Worm (Caenorhabditis elegans) whole organism, midembryonic: Measurements from ENCODE around the gene efl-3.

ENCODE experiments used
- T22C8.4 ChIP-seq: fragments of 200-800 bp; sonication (Bioruptor generic); IDR thresholded peaks from 2 replicates; pipeline ENCODE4 v1.3.6; 2022; ENCODE audit warnings: missing genetic modification characterization, missing compliant biosample characterization
- cog-1 ChIP-seq: sonication (generic microtip); optimal IDR thresholded peaks from 2 replicates; lab custom pipeline; 2016; ENCODE audit warnings: missing genetic modification characterization, missing compliant biosample characterization
- flt-1 ChIP-seq: fragments of 200-800 bp; sonication (Bioruptor generic); IDR thresholded peaks from 2 replicates; pipeline ENCODE4 v1.3.6; 2022; ENCODE audit warnings: missing genetic modification characterization, missing compliant biosample characterization
- klf-2 ChIP-seq: fragments of 200-800 bp; sonication (Bioruptor generic); conservative IDR thresholded peaks from 2 replicates; pipeline ENCODE4 v1.3.6; 2022; ENCODE audit warnings: missing genetic modification reagents, missing genetic modification characterization, missing compliant biosample characterization
- med-1 ChIP-seq: sonication (generic microtip); optimal IDR thresholded peaks from 2 replicates; lab custom pipeline; 2017; ENCODE audit warnings: missing genetic modification characterization, mild to moderate bottlenecking, missing compliant biosample characterization, antibody characterized with exemption, missing genetic modification reagents; ENCODE audit not compliant: insufficient read depth
- ref-1 ChIP-seq: fragments of 200-800 bp; sonication (Bioruptor generic); conservative IDR thresholded peaks from 2 replicates; pipeline ENCODE4 v1.3.6; 2022; ENCODE audit warnings: missing genetic modification reagents, missing genetic modification characterization, missing compliant biosample characterization
- tab-1 ChIP-seq: fragments of 200-800 bp; sonication (Bioruptor generic); IDR thresholded peaks from 2 replicates; pipeline ENCODE4 v1.3.6; 2022; ENCODE audit warnings: missing genetic modification characterization, missing compliant biosample characterization
- ztf-23 ChIP-seq: fragments of 200-800 bp; sonication (Bioruptor generic); IDR thresholded peaks from 2 replicates; pipeline ENCODE4 v1.3.6; 2022; ENCODE audit warnings: missing genetic modification reagents, missing genetic modification characterization, missing compliant biosample characterization
- ztf-29 ChIP-seq: fragments of 200-800 bp; sonication (Bioruptor generic); IDR thresholded peaks from 2 replicates; pipeline ENCODE4 v1.3.6; 2022; ENCODE audit warnings: missing genetic modification reagents, missing genetic modification characterization, missing compliant biosample characterization

The efl-3 gene

ce11 chrII:8388001-8388513, 24.4 kb upstream of the efl-3 start, which contains the start of gene drd-1:
Gene drd-1, plus strand, starts transcription at chrII:8388051.
- TF ChIP-seq klf-2 (GFP tag; lab: Robert Waterston, UW), result no peak
- TF ChIP-seq med-1 (GFP tag; lab: Kevin White, UChicago), result no peak
- TF ChIP-seq ztf-23, result no peak
- TF ChIP-seq T22C8.4 (GFP tag; lab: Robert Waterston, UW), result no peak
- no peak for TF ChIP-seq ztf-29 (GFP tag; lab: Robert Waterston, UW)
- no peak for TF ChIP-seq ref-1 (GFP tag; lab: Robert Waterston, UW)
- no peak for TF ChIP-seq cog-1 (tag; lab: Kevin White, UChicago)
- no peak for TF ChIP-seq tab-1 (GFP tag; lab: Robert Waterston, UW)
- TF ChIP-seq flt-1 (GFP tag; lab: Robert Waterston, UW), result no peak

DNA sequence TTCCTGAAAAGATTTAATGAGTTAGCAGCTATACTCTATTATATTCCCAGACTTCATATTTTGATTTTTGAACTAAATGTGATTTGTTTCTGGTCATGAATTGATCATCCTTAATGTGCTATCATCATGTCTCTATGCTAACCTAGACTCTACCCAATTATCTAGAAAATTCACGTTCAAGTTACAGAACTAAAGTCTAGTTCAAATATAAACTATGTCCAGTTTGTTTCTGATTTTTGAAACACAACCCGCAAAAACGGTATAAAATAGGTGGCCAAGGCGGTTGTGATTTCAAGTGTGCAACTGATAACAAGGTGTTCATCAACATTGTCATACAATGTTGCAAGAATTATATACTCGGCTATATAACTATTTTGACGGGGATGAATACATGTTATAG, 21.7 kb upstream of the efl-3 start, which contains the start of gene F49E12.10:
TSS of gene F49E12.10 (plus strand) at position 301 of the 400 bp plus-strand sequence.
- no peak for TF ChIP-seq tab-1 (GFP tag; lab: Robert Waterston, UW)
- no peak for TF ChIP-seq ztf-23
- TF ChIP-seq T22C8.4 (GFP tag; lab: Robert Waterston, UW), result no peak
- no peak for TF ChIP-seq med-1 (GFP tag; lab: Kevin White, UChicago)
- no peak for TF ChIP-seq flt-1 (GFP tag; lab: Robert Waterston, UW)
- no peak for TF ChIP-seq ztf-29 (GFP tag; lab: Robert Waterston, UW)
- no peak for TF ChIP-seq cog-1 (tag; lab: Kevin White, UChicago)
- TF ChIP-seq klf-2 (GFP tag; lab: Robert Waterston, UW), result no peak
- no peak for TF ChIP-seq ref-1 (GFP tag; lab: Robert Waterston, UW)

DNA sequence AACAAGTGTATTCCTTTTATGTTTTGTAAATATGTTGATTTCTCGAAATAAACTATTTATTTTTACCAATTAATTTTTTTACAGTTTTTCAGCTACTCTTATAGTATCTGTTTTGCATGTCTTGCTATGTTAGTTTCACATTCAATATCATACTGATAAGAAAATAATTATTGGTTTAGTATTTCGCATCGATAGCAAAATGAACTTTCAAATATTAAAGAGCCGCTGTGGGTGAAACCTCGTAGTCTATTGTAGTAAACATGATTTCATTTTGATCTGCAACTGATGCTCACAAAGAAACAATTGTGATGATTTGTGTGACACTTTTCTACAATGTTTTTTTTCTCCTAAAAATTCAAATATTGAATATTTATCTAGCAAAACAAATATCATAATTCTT, 20.3 kb upstream of the efl-3 start:
- TF ChIP-seq ztf-29 (GFP tag; lab: Robert Waterston, UW) (no peak), flt-1 (GFP tag; lab: Robert Waterston, UW) (no peak), med-1 (GFP tag; lab: Kevin White, UChicago) (no peak), T22C8.4 (GFP tag; lab: Robert Waterston, UW) (no peak), tab-1 (GFP tag; lab: Robert Waterston, UW) (no peak), ref-1 (GFP tag; lab: Robert Waterston, UW) (no peak), ztf-23 (no peak), klf-2 (GFP tag; lab: Robert Waterston, UW) (no peak), cog-1 (tag; lab: Kevin White, UChicago) (no peak)

ce11 chrII:8394205-8394604, 18.3 kb upstream of the efl-3 start, which contains the start of gene F49E12.8:
Gene F49E12.8, minus strand, starts transcription at chrII:8394305.
- TF ChIP-seq ztf-23 (no peak), med-1 (GFP tag; lab: Kevin White, UChicago) (no peak), flt-1 (GFP tag; lab: Robert Waterston, UW) (no peak), T22C8.4 (GFP tag; lab: Robert Waterston, UW) (no peak), tab-1 (GFP tag; lab: Robert Waterston, UW) (no peak), klf-2 (GFP tag; lab: Robert Waterston, UW) (no peak), ztf-29 (GFP tag; lab: Robert Waterston, UW) (no peak), cog-1 (tag; lab: Kevin White, UChicago) (no peak), ref-1 (GFP tag; lab: Robert Waterston, UW) (no peak)

ce11 chrII:8396041-8396440, 16.4 kb upstream of the efl-3 start, which contains the start of gene F49E12.7:
Gene F49E12.7, minus strand, starts transcription at chrII:8396141.
- TF ChIP-seq tab-1 (GFP tag; lab: Robert Waterston, UW), result no peak

- no peak for TF ChIP-seq klf-2 (GFP tag; lab: Robert Waterston, UW)
- no peak for TF ChIP-seq tab-1 (GFP tag; lab: Robert Waterston, UW)
Observed at ce11 chrII:8399064-8399463, 13.4 kb upstream of the efl-3 start, which contains the start of gene dod-23. Gene dod-23, minus strand, starts transcription at chrII:8399164.

- no peak for TF ChIP-seq cog-1 (tag; lab: Kevin White, UChicago)
- no peak for TF ChIP-seq ztf-23
- no peak for TF ChIP-seq tab-1 (GFP tag; lab: Robert Waterston, UW)
- no peak for TF ChIP-seq med-1 (GFP tag; lab: Kevin White, UChicago)
- TF ChIP-seq T22C8.4 (GFP tag; lab: Robert Waterston, UW), result no peak
- TF ChIP-seq ref-1 (GFP tag; lab: Robert Waterston, UW), result no peak
Observed at ce11 chrII:8399997-8400396, 12.5 kb upstream of the efl-3 start.

DNA sequence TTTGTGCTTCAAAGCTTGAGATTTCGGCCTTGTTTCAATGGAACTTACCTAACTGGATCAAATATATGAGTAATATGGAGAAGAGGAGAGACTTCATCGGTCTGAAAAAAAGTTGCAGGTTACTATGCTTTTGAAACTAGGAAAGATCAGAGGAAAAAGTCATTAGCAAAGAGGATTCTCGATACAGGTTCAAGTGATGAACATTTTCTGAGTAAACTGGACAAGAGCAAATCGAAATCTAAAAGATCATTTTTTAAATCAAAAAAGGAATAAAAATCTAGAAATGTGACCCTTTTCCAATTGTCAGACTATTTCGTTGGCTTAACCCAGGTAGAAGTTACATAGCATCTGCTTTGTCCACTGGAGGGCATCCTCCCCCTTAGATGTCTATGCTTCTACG, 7.7 kb upstream of the efl-3 start, which contains the start of gene skpo-1:
TSS of gene skpo-1 (minus strand) at position 101 of the 400 bp plus-strand sequence.
- TF ChIP-seq ref-1 (GFP tag; lab: Robert Waterston, UW) (no peak), T22C8.4 (GFP tag; lab: Robert Waterston, UW) (no peak), med-1 (GFP tag; lab: Kevin White, UChicago) (no peak), cog-1 (tag; lab: Kevin White, UChicago) (no peak), flt-1 (GFP tag; lab: Robert Waterston, UW) (no peak), klf-2 (GFP tag; lab: Robert Waterston, UW) (no peak), tab-1 (GFP tag; lab: Robert Waterston, UW) (no peak), ztf-29 (GFP tag; lab: Robert Waterston, UW) (no peak), ztf-23 (no peak)

DNA sequence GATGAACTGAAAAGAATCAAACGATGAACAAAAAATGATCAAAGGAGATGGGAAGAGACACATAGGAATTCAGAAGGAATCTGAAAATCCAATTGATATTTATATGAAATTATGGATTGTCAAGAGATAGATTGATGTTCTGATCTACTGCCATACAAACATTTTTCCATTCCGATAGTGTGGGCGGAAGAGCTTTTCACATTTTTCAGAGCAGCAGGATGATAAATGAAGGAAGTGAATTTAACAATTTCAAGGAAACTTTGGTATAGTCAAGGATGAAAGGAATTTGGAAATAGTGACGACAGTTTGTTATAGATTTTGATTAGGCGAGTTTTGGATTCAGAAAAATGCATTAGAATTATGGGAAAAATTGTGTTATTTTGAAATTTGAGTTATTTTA, 7.2 kb upstream of the efl-3 start, which contains the start of gene ubc-24:
TSS of gene ubc-24 (plus strand) at position 301 of the 400 bp plus-strand sequence.
- TF ChIP-seq tab-1 (GFP tag; lab: Robert Waterston, UW), result no peak

- TF ChIP-seq cog-1 (tag; lab: Kevin White, UChicago), result no peak
- no peak for TF ChIP-seq ref-1 (GFP tag; lab: Robert Waterston, UW)
- no peak for TF ChIP-seq ztf-29 (GFP tag; lab: Robert Waterston, UW)
- TF ChIP-seq flt-1 (GFP tag; lab: Robert Waterston, UW), result no peak
- no peak for TF ChIP-seq klf-2 (GFP tag; lab: Robert Waterston, UW)
- no peak for TF ChIP-seq tab-1 (GFP tag; lab: Robert Waterston, UW)
- TF ChIP-seq med-1 (GFP tag; lab: Kevin White, UChicago), result no peak
- TF ChIP-seq T22C8.4 (GFP tag; lab: Robert Waterston, UW), result no peak
- TF ChIP-seq ztf-23, result no peak
Observed at ce11 chrII:8407491-8407890, 5.0 kb upstream of the efl-3 start, which contains the start of gene sra-13. Gene sra-13, plus strand, starts transcription at chrII:8407685.
